Fruit fly (Drosophila melanogaster) Kc167 (cell line): ENCODE measurements around the gene RluA-2.

Experiments
- Myc ChIP-seq: fragments of >200 bp; optimal IDR thresholded peaks from 2 replicates; lab custom pipeline; 2017; ENCODE audit warnings: missing external identifiers
- Sin3A ChIP-seq: fragments of >200 bp; optimal IDR thresholded peaks from 2 replicates; lab custom pipeline; 2018; ENCODE audit warnings: missing external identifiers
- h ChIP-seq: fragments of >200 bp; optimal IDR thresholded peaks from 3 replicates; lab custom pipeline; 2018; ENCODE audit warnings: missing external identifiers
- insv ChIP-seq: fragments of >200 bp; optimal IDR thresholded peaks from 3 replicates; lab custom pipeline; 2018; ENCODE audit warnings: missing external identifiers
- psq ChIP-seq: fragments of >200 bp; optimal IDR thresholded peaks from 2 replicates; lab custom pipeline; 2017; ENCODE audit warnings: missing external identifiers
- ttk ChIP-seq: sonication (Bioruptor generic); optimal IDR thresholded peaks from 2 replicates; lab custom pipeline; 2017; ENCODE audit warnings: missing external identifiers

Gene RluA-2

dm6 chr2L:10458979-10459378 lies 17.9 kb upstream of the RluA-2 start:
- TF ChIP-seq Sin3A (lab: Kevin White, UChicago), result no peak
- TF ChIP-seq psq (lab: Kevin White, UChicago), result no peak
- TF ChIP-seq ttk (lab: Kevin White, UChicago), result no peak
- no peak for TF ChIP-seq Myc (lab: Kevin White, UChicago)
- TF ChIP-seq h (lab: Kevin White, UChicago), result no peak
- TF ChIP-seq insv (lab: Kevin White, UChicago), result no peak

dm6 chr2L:10466865-10467270 lies 10.0 kb upstream of the RluA-2 start:
- TF ChIP-seq Sin3A (lab: Kevin White, UChicago) (no peak), psq (lab: Kevin White, UChicago) (no peak), ttk (lab: Kevin White, UChicago) (no peak), Myc (lab: Kevin White, UChicago) (no peak), h (lab: Kevin White, UChicago) (no peak), insv (lab: Kevin White, UChicago) (no peak)

DNA sequence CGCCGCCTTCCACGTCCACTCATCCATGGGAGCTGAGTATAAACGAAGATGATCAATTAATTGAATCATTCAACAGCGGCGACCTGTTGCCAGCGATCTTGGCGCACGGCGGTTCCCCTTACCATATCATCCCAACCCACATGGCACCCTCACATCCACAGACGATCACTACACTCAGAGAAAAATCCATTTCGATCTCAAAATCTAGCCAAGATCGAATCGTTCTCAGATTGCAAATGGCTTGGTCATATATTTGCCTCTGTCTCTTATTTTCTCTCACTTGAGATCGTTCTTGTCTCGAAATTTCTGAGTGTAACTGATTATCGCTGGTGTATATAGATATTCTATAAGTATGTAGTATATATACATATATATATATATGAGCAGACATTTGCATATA lies 8.5 kb upstream of the RluA-2 start:
- TF ChIP-seq h (lab: Kevin White, UChicago) (no peak), Myc (lab: Kevin White, UChicago) (no peak), insv (lab: Kevin White, UChicago) (no peak), psq (lab: Kevin White, UChicago) (no peak), Sin3A (lab: Kevin White, UChicago) (no peak), ttk (lab: Kevin White, UChicago) (no peak)

DNA sequence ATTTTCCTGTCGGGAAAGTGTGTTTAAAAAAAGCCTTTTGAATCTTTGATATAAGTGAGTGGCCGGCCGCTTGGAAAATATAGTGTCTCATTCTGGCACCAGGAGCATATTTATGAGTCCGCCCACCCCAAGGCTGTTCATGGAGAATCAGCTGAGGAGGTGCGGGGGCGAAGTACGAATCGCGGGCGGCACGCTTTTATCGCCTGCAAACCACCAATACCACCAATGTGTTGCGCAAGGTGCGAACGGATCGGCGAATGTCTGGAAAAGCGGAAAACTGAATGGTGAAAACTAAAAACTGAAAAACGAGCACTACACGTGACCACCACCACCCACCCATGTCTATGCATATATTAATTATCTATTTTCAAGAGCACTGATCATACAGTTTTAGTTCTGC lies 7.9 kb upstream of the RluA-2 start:
- TF ChIP-seq h (lab: Kevin White, UChicago), result no peak
- no peak for TF ChIP-seq Sin3A (lab: Kevin White, UChicago)
- TF ChIP-seq insv (lab: Kevin White, UChicago), result no peak
- TF ChIP-seq ttk (lab: Kevin White, UChicago), result no peak
- TF ChIP-seq Myc (lab: Kevin White, UChicago), result no peak
- TF ChIP-seq psq (lab: Kevin White, UChicago), result no peak

DNA sequence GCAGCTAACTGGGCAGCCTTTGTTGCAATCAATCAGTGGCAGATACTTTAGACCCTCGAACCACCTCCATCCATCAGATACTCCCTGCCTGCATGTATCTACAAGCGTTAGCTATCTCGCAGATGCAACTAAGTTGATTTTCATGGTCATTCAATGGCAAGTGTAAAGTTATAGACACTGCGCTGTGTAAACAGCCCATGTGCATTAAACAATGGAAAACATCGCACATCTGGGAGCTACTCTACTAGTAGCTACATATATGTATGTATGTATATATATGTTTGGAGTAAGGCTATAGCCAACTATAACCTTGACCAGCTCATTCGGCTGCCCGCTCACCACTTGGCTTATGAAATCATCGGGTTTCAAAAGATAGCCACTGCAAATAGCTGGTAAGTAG lies 6.7 kb upstream of the RluA-2 start:
- TF ChIP-seq Myc (lab: Kevin White, UChicago) (no peak), h (lab: Kevin White, UChicago) (no peak)

dm6 chr2L:10472257-10472656 lies 4.6 kb upstream of the RluA-2 start:
- no peak for TF ChIP-seq ttk (lab: Kevin White, UChicago)
- no peak for TF ChIP-seq Sin3A (lab: Kevin White, UChicago)
- TF ChIP-seq insv (lab: Kevin White, UChicago), result no peak
- no peak for TF ChIP-seq psq (lab: Kevin White, UChicago)
- no peak for TF ChIP-seq h (lab: Kevin White, UChicago)
- TF ChIP-seq Myc (lab: Kevin White, UChicago), result no peak

DNA sequence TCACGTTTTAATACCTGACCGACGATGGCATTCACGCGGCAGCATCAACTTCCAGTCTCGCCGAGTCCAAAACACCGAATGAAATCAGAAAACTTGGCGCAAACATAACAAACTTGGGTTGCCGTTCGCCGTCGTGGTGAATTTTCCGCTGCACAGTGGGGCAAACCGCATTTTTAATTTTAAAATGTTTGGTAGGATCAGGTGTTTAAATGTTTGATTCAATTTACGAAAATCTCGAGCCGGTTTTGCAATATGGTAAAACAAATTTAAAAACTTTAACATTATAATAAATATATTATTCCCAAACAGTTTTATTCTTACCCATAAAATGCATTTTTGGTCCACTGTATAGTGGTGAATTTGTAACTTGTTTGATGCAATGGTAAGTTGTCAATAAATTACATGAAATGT lies 2.6 kb upstream of the RluA-2 start, which contains the start of gene RluA-1:
Gene RluA-1 (minus strand): TSS at position 82 of the 411 bp plus-strand sequence.
- TF ChIP-seq insv (lab: Kevin White, UChicago), result no peak
- no peak for TF ChIP-seq h (lab: Kevin White, UChicago)
- no peak for TF ChIP-seq ttk (lab: Kevin White, UChicago)
- no peak for TF ChIP-seq Myc (lab: Kevin White, UChicago)
- no peak for TF ChIP-seq psq (lab: Kevin White, UChicago)
- no peak for TF ChIP-seq Sin3A (lab: Kevin White, UChicago)

DNA sequence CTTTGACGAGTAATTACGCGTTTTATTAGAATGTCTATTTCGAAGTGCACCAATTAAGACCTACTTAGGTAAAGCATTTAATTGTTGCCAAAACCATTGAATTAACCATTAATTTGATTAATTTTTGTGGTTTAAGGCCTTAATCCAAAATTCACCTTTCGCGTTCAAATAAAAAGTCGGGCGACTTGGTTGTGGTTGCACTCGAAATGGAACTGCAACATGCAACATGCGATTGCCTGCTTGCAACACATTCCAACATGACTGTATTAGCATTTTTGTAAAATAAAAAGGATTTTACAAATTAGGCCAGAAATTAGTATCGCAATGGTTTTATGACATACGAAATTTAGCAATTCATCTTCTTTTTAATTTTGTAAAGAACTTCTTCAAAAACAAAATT lies 2.1 kb upstream of the RluA-2 start:
- TF ChIP-seq Sin3A (lab: Kevin White, UChicago) (no peak), h (lab: Kevin White, UChicago) (no peak), ttk (lab: Kevin White, UChicago) (no peak), psq (lab: Kevin White, UChicago) (no peak), insv (lab: Kevin White, UChicago) (no peak), Myc (lab: Kevin White, UChicago) (no peak)

dm6 chr2L:10479859-10480258 lies 3.0 kb downstream of the RluA-2 start:
- TF ChIP-seq psq (lab: Kevin White, UChicago) (no peak), Myc (lab: Kevin White, UChicago) (no peak), ttk (lab: Kevin White, UChicago) (no peak), insv (lab: Kevin White, UChicago) (no peak), h (lab: Kevin White, UChicago) (no peak), Sin3A (lab: Kevin White, UChicago) (no peak)

- TF ChIP-seq insv (lab: Kevin White, UChicago), result no peak
- TF ChIP-seq Sin3A (lab: Kevin White, UChicago), result no peak
- no peak for TF ChIP-seq ttk (lab: Kevin White, UChicago)
- TF ChIP-seq Myc (lab: Kevin White, UChicago), result no peak
- no peak for TF ChIP-seq h (lab: Kevin White, UChicago)
- TF ChIP-seq psq (lab: Kevin White, UChicago), result no peak
These were observed 6.2 kb downstream of the RluA-2 start, which contains the start of gene Grip75 for dm6 chr2L:10483073-10483472. Grip75 (plus strand) TSS chr2L:10483295.

DNA sequence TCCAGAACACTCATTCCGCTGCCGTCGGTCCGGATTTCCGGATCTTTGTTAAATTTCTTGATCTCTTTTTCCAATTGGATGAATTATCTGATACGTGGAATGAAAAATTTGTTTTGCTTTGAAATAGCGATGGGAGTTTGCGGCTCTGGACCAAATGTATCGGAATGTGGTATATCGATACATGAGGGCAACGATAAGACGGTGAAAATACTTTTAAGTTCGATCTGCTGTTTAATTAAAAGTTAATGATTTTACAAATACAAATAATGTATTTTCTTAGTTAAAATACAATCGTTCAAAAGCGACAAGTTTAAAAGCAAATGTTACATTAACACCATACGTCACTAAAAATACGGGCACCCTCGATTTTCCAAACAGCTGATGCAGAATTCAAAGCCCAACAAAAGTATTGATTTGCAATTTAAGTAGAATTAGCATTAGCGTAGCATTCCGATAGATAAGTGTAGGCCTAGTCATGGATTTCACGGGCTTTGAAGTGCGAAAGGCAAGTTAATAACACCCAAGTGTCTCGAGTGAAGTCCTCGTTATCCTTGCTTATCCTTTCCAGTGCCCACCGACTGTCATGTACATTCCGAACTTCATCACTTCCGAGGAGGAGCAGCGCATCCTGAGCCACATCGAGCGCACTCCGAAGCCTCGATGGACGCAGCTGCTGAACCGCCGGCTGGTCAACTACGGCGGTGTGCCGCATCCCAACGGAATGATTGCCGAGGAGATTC lies 11.8 kb downstream of the RluA-2 start, which contains the start of the genes Cog4 and CG6144:
Gene Cog4 (minus strand): TSS at position 139 of the 740 bp plus-strand sequence.
Gene CG6144 (plus strand): TSS at position 211 of the 740 bp plus-strand sequence.
- TF ChIP-seq Sin3A (lab: Kevin White, UChicago) (no peak), h (lab: Kevin White, UChicago) (no peak), Myc (lab: Kevin White, UChicago) (no peak), ttk (lab: Kevin White, UChicago) (no peak), psq (lab: Kevin White, UChicago) (no peak), insv (lab: Kevin White, UChicago) (no peak)
